Worm (Caenorhabditis elegans): Measurements from ENCODE around the gene hbl-1.

DNA sequence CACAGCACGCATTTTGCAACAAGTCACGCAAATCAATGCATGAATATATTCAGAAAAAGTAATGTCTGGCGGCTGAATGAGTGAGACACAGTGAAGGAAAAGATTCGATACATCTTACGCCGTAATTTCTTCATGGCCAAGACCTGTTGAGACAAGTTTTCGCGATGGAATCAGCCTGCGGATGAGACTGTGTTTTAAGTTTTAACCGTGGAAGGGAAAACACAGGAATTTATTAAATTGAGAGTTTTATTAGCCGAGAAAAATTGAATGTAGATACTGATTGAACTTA lies 32.2 kb downstream of the hbl-1 start, which contains the start of gene hog-1:
- TF ChIP-seq C38D4.7 (GFP tag; optimal IDR thresholded peaks at IDR 0.05) (no peak), nfya-1 (tag; optimal IDR thresholded peaks at IDR 0.05) (no peak), ceh-18 (tag; optimal IDR thresholded peaks at IDR 0.05) (no peak), fkh-10 (GFP tag; optimal IDR thresholded peaks at IDR 0.05) (no peak)
